Worm (Caenorhabditis elegans) whole organism, L3 larva: ENCODE measurements around the gene F27B3.6.

Source experiments
- R02D3.7 ChIP-seq: fragments of 150-350 bp; optimal IDR thresholded peaks from 2 replicates; lab custom pipeline; 2014; ENCODE audit warnings: missing biosample characterization, missing genetic modification characterization
- ZK546.5 ChIP-seq: sonication (generic microtip); optimal IDR thresholded peaks from 2 replicates; lab custom pipeline; 2017; ENCODE audit warnings: missing biosample characterization, missing genetic modification characterization
- aly-2 ChIP-seq: fragments of 150-350 bp; optimal IDR thresholded peaks from 2 replicates; lab custom pipeline; 2014; ENCODE audit warnings: missing biosample characterization, missing genetic modification characterization
- ama-1 ChIP-seq: fragments of 150-350 bp; optimal IDR thresholded peaks from 2 replicates; lab custom pipeline; 2018
- ceh-16 ChIP-seq: sonication (generic microtip); optimal IDR thresholded peaks from 2 replicates; lab custom pipeline; 2017; ENCODE audit warnings: missing biosample characterization, missing genetic modification characterization
- ceh-28 ChIP-seq: fragments of 150-350 bp; optimal IDR thresholded peaks from 2 replicates; lab custom pipeline; 2014; ENCODE audit warnings: missing biosample characterization, missing genetic modification reagents, missing genetic modification characterization
- ceh-82 ChIP-seq: fragments of 150-350 bp; optimal IDR thresholded peaks from 2 replicates; lab custom pipeline; 2014; ENCODE audit warnings: missing biosample characterization, missing genetic modification characterization
- ceh-9 ChIP-seq: sonication (generic microtip); optimal IDR thresholded peaks from 2 replicates; lab custom pipeline; 2018; ENCODE audit warnings: missing biosample characterization, missing genetic modification characterization
- daf-12 ChIP-seq: fragments of 150-350 bp; optimal IDR thresholded peaks from 2 replicates; lab custom pipeline; 2014; ENCODE audit warnings: missing biosample characterization, missing genetic modification reagents, missing genetic modification characterization
- egl-27 ChIP-seq: sonication (generic microtip); optimal IDR thresholded peaks from 4 replicates; lab custom pipeline; 2017; ENCODE audit warnings: missing biosample characterization, missing genetic modification reagents, missing genetic modification characterization
- elt-1 ChIP-seq: fragments of 150-350 bp; optimal IDR thresholded peaks from 2 replicates; lab custom pipeline; 2014; ENCODE audit warnings: missing biosample characterization, missing genetic modification characterization
- elt-2 ChIP-seq: sonication (generic microtip); optimal IDR thresholded peaks from 2 replicates; lab custom pipeline; 2016; ENCODE audit warnings: missing genetic modification reagents, mild to moderate bottlenecking, missing genetic modification characterization, missing compliant biosample characterization
- elt-3 ChIP-seq, 3 experiments: fragments of 150-350 bp in 1 of 3; sonication (generic microtip) in 2 of 3; optimal IDR thresholded peaks; 2 replicates in 2 of 3; 4 replicates in 1 of 3; lab custom pipeline; 2014 to 2017; ENCODE audit warnings: missing biosample characterization in 3 of 3, missing genetic modification characterization in 3 of 3
- eor-1 ChIP-seq, 2 experiments: fragments of 150-350 bp; optimal IDR thresholded peaks; 2 replicates each; lab custom pipeline; 2014 to 2018; ENCODE audit warnings: missing biosample characterization in 2 of 2, missing genetic modification characterization in 2 of 2
- fkh-10 ChIP-seq: sonication (generic microtip); optimal IDR thresholded peaks from 2 replicates; lab custom pipeline; 2017; ENCODE audit warnings: missing biosample characterization, missing genetic modification reagents, missing genetic modification characterization
- fkh-2 ChIP-seq: fragments of 150-350 bp; optimal IDR thresholded peaks from 2 replicates; lab custom pipeline; 2014; ENCODE audit warnings: missing biosample characterization, missing genetic modification reagents, missing genetic modification characterization
- fos-1 ChIP-seq: fragments of 150-350 bp; optimal IDR thresholded peaks from 2 replicates; lab custom pipeline; 2014; ENCODE audit warnings: missing biosample characterization, missing genetic modification characterization
- hmg-11 ChIP-seq: sonication (generic microtip); optimal IDR thresholded peaks from 2 replicates; lab custom pipeline; 2016; ENCODE audit warnings: missing genetic modification characterization, missing compliant biosample characterization
- jun-1 ChIP-seq: fragments of 150-350 bp; optimal IDR thresholded peaks from 2 replicates; lab custom pipeline; 2014; ENCODE audit warnings: missing biosample characterization, missing genetic modification reagents, missing genetic modification characterization
- lin-15B ChIP-seq: fragments of 150-350 bp; optimal IDR thresholded peaks from 2 replicates; lab custom pipeline; 2014; ENCODE audit warnings: missing biosample characterization, missing genetic modification characterization
- lin-39 ChIP-seq: fragments of 150-350 bp; optimal IDR thresholded peaks from 2 replicates; lab custom pipeline; 2018; ENCODE audit warnings: missing biosample characterization, missing genetic modification reagents, missing genetic modification characterization
- lsy-12 ChIP-seq: sonication (generic microtip); optimal IDR thresholded peaks from 2 replicates; lab custom pipeline; 2016; ENCODE audit warnings: mild to moderate bottlenecking, missing genetic modification characterization, missing compliant biosample characterization
- mdl-1 ChIP-seq: fragments of 150-350 bp; optimal IDR thresholded peaks from 2 replicates; lab custom pipeline; 2014; ENCODE audit warnings: missing biosample characterization, missing genetic modification characterization
- mml-1 ChIP-seq: fragments of 150-350 bp; sonication (generic microtip); optimal IDR thresholded peaks from 3 replicates; lab custom pipeline; 2014; ENCODE audit warnings: missing biosample characterization, missing genetic modification characterization
- nfya-1 ChIP-seq: sonication (generic microtip); optimal IDR thresholded peaks from 2 replicates; lab custom pipeline; 2017; ENCODE audit warnings: missing genetic modification characterization, mild to moderate bottlenecking, missing compliant biosample characterization, antibody characterized with exemption, moderate library complexity; ENCODE audit not compliant: insufficient read depth
- nhr-12 ChIP-seq: fragments of 150-350 bp; optimal IDR thresholded peaks from 2 replicates; lab custom pipeline; 2014; ENCODE audit warnings: missing biosample characterization, missing genetic modification characterization
- nhr-23 ChIP-seq: fragments of 150-350 bp; optimal IDR thresholded peaks from 2 replicates; lab custom pipeline; 2014; ENCODE audit warnings: missing biosample characterization, missing genetic modification reagents, missing genetic modification characterization
- nhr-237 ChIP-seq: fragments of 150-350 bp; optimal IDR thresholded peaks from 2 replicates; lab custom pipeline; 2014; ENCODE audit warnings: missing biosample characterization, missing genetic modification characterization
- nhr-25 ChIP-seq: sonication (generic microtip); optimal IDR thresholded peaks from 2 replicates; lab custom pipeline; 2017; ENCODE audit warnings: missing biosample characterization, missing genetic modification characterization
- nhr-28 ChIP-seq: fragments of 150-350 bp; optimal IDR thresholded peaks from 2 replicates; lab custom pipeline; 2014; ENCODE audit warnings: missing biosample characterization, missing genetic modification characterization
- nhr-43 ChIP-seq: sonication (generic microtip); optimal IDR thresholded peaks from 2 replicates; lab custom pipeline; 2016; ENCODE audit warnings: mild to moderate bottlenecking, missing genetic modification characterization, missing compliant biosample characterization; ENCODE audit not compliant: poor library complexity, severe bottlenecking
- nhr-67 ChIP-seq: fragments of 150-350 bp; optimal IDR thresholded peaks from 2 replicates; lab custom pipeline; 2014; ENCODE audit warnings: missing biosample characterization, missing genetic modification characterization
- nhr-77 ChIP-seq: fragments of 150-350 bp; optimal IDR thresholded peaks from 2 replicates; lab custom pipeline; 2014; ENCODE audit warnings: missing biosample characterization, missing genetic modification characterization
- pha-4 ChIP-seq: fragments of 150-350 bp; optimal IDR thresholded peaks from 2 replicates; lab custom pipeline; 2014; ENCODE audit warnings: missing biosample characterization, missing genetic modification reagents, missing genetic modification characterization
- pqm-1 ChIP-seq: fragments of 150-350 bp; optimal IDR thresholded peaks from 2 replicates; lab custom pipeline; 2017; ENCODE audit warnings: missing biosample characterization, missing genetic modification characterization, inconsistent platforms
- sea-2 ChIP-seq: fragments of 150-350 bp; sonication (generic microtip); optimal IDR thresholded peaks from 4 replicates; lab custom pipeline; 2014; ENCODE audit warnings: missing biosample characterization, missing genetic modification reagents, missing genetic modification characterization
- skn-1 ChIP-seq: fragments of 150-350 bp; optimal IDR thresholded peaks from 2 replicates; lab custom pipeline; 2014; ENCODE audit warnings: missing biosample characterization, missing genetic modification characterization
- snpc-4 ChIP-seq: fragments of 150-350 bp; optimal IDR thresholded peaks from 2 replicates; lab custom pipeline; 2014; ENCODE audit warnings: missing biosample characterization, missing genetic modification characterization
- tbx-2 ChIP-seq: sonication (generic microtip); optimal IDR thresholded peaks from 2 replicates; lab custom pipeline; 2016; ENCODE audit warnings: mild to moderate bottlenecking, missing genetic modification characterization, missing compliant biosample characterization
- unc-39 ChIP-seq: sonication (generic microtip); optimal IDR thresholded peaks from 4 replicates; lab custom pipeline; 2017; ENCODE audit warnings: missing biosample characterization, missing genetic modification characterization
- unc-62 ChIP-seq: fragments of 150-350 bp; sonication (generic microtip); optimal IDR thresholded peaks from 4 replicates; lab custom pipeline; 2014; ENCODE audit warnings: missing biosample characterization, missing genetic modification reagents, missing genetic modification characterization
- zag-1 ChIP-seq: fragments of 150-350 bp; optimal IDR thresholded peaks from 2 replicates; lab custom pipeline; 2014; ENCODE audit warnings: missing biosample characterization, missing genetic modification characterization
- ztf-11 ChIP-seq: fragments of 150-350 bp; optimal IDR thresholded peaks from 2 replicates; lab custom pipeline; 2014; ENCODE audit warnings: missing biosample characterization, missing genetic modification characterization
- ztf-4 ChIP-seq: fragments of 150-350 bp; optimal IDR thresholded peaks from 2 replicates; lab custom pipeline; 2014; ENCODE audit warnings: missing biosample characterization, missing genetic modification characterization

The F27B3.6 gene

DNA sequence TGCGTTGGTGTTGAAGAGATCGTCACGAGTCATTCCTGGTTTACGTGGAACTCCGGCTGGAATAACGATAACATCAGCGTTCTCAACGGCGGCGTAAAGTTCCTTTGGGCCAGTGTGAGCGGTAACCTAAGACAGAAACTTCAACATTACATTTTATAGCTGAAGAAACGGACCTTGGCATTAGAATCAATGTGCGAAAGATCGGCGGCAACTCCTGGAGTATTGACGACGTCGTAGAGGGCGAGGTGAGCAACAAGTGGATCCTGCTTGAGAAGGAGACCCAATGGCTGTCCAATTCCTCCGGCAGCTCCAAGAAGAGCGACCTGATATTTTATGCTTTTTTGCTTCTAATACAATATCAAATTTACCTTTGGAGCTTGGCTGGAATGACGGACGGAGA, 29.2 kb upstream of the F27B3.6 start:
- TF ChIP-seq jun-1 (tag; lab: Kevin White, UChicago), result no peak
- TF ChIP-seq egl-27 (tag; lab: Kevin White, UChicago), result no peak
- TF ChIP-seq fkh-10 (GFP tag; lab: Kevin White, UChicago), result no peak
- TF ChIP-seq nhr-237 (tag; lab: Kevin White, UChicago), result no peak
- TF ChIP-seq elt-1 (tag; lab: Kevin White, UChicago), result no peak
- TF ChIP-seq lsy-12 (tag; lab: Kevin White, UChicago), result no peak
- TF ChIP-seq lin-39 (tag; lab: Kevin White, UChicago), result no peak
- TF ChIP-seq nhr-77 (tag; lab: Kevin White, UChicago), result no peak
- TF ChIP-seq pqm-1 (tag; lab: Kevin White, UChicago), result no peak
- TF ChIP-seq skn-1 (tag; lab: Kevin White, UChicago), result no peak
- TF ChIP-seq ZK546.5 (tag; lab: Kevin White, UChicago), result no peak
- TF ChIP-seq ceh-16, result no peak
- TF ChIP-seq zag-1 (tag; lab: Kevin White, UChicago), result no peak
- TF ChIP-seq tbx-2 (tag; lab: Kevin White, UChicago), result no peak
- TF ChIP-seq, all 47 proteins: peak for 0

DNA sequence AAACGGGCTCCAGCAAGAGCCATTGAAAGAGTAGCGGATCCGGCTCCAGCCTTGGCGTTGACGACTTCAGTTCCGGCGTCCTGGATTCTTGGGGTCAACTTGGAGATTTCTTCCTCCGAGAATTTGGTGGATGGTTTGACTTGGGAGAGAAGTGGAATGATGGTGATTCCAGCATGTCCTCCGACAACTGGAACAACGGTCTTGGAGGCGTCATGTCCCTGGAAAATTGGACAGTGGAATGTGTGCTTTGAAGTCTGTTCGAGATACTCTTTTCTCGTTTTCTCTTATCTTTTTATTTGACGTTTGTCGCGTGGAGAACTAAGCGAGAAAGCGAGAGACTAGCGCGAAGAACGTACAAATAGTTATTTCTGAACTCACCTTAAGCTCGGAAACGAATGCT, 28.7 kb upstream of the F27B3.6 start:
- no peak for TF ChIP-seq eor-1 (tag; optimal IDR thresholded peaks at IDR 0.05; lab: Kevin White, UChicago)
- no peak for TF ChIP-seq sea-2 (GFP tag; lab: Kevin White, UChicago)
- no peak for TF ChIP-seq nhr-25 (tag; lab: Kevin White, UChicago)
- no peak for TF ChIP-seq ceh-28 (tag; lab: Kevin White, UChicago)
- no peak for TF ChIP-seq ZK546.5 (tag; lab: Kevin White, UChicago)
- TF ChIP-seq pqm-1 (tag; lab: Kevin White, UChicago), result no peak
- no peak for TF ChIP-seq elt-3 (tag; optimal IDR thresholded peaks at IDR 0.05; lab: Kevin White, UChicago)
- TF ChIP-seq ztf-11 (tag; lab: Kevin White, UChicago), result no peak
- TF ChIP-seq elt-2 (tag; lab: Kevin White, UChicago), result peak; percentile 28
- TF ChIP-seq nhr-28, result no peak
- no peak for TF ChIP-seq fos-1 (tag; lab: Kevin White, UChicago)
- TF ChIP-seq daf-12 (tag; lab: Kevin White, UChicago), result no peak
- TF ChIP-seq nhr-12 (tag; lab: Kevin White, UChicago), result no peak
- TF ChIP-seq mml-1 (tag; lab: Kevin White, UChicago), result no peak
- TF ChIP-seq nhr-67 (tag; lab: Kevin White, UChicago), result no peak
- peak; percentile 45 for TF ChIP-seq ama-1 (lab: Kevin White, UChicago)

DNA sequence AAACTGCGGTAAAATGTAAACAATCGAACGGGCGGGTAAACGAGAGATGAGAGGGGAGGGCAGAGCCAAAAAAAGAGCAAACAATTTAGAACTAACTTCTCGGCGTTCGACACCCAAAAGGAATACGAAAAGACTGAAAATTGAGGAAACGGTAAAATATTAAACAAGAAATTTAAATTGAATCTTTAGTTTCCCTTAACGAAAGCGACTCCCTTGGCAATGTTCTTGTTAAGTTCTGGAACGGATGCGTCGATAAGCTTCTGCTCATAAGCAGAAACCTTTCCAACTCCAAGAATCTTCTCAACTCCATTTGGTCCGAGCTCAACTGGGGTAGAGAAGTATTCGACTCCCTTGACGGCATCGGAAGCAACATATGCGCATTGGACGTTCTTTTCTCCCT, 28.2 kb upstream of the F27B3.6 start:
- TF ChIP-seq jun-1 (tag; lab: Kevin White, UChicago) (no peak), unc-39 (tag; lab: Kevin White, UChicago) (no peak), pha-4 (tag; lab: Kevin White, UChicago) (peak; percentile 64), nhr-77 (tag; lab: Kevin White, UChicago) (no peak), mdl-1 (tag; lab: Kevin White, UChicago) (no peak)

DNA sequence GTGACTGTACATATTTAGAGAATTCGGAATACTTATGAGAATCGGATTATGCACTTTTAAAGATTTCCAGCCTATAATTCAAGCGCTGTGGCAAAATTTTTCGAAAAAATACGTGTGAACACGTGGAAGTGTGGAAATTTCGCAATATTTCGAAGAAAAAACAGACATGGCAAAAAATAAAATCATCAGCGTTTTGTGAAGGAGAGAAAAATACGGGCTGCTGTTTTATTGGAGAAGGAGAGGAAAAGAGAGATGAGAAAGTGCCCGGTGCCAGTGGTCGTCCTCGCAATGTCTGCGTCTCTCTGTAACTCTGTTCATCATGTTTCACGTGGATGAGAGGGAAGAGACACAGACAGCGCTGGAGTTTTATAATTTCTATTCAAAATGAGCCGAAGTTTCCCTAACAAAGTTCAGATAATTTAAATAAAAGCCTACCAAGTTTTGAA, 27.6 kb upstream of the F27B3.6 start:
- TF ChIP-seq lin-15B (peak; percentile 57), fos-1 (tag; lab: Kevin White, UChicago) (peak; percentile 59), daf-12 (tag; lab: Kevin White, UChicago) (no peak), elt-2 (tag; lab: Kevin White, UChicago) (peak; percentile 60), ama-1 (lab: Kevin White, UChicago) (peak; percentile 95), nfya-1 (tag; lab: Kevin White, UChicago) (peak; percentile 86), ceh-9 (no peak), pha-4 (tag; lab: Kevin White, UChicago) (no peak), nhr-23 (tag; lab: Kevin White, UChicago) (peak; percentile 51), pqm-1 (tag; lab: Kevin White, UChicago) (peak; percentile 8), jun-1 (tag; lab: Kevin White, UChicago) (no peak), nhr-77 (tag; lab: Kevin White, UChicago) (peak; percentile 31), ceh-28 (tag; lab: Kevin White, UChicago) (peak; percentile 30), lsy-12 (tag; lab: Kevin White, UChicago) (peak; percentile 74), R02D3.7 (tag; lab: Kevin White, UChicago) (peak; percentile 52), skn-1 (tag; lab: Kevin White, UChicago) (peak; percentile 49), mdl-1 (tag; lab: Kevin White, UChicago) (peak; percentile 68), aly-2 (tag; lab: Kevin White, UChicago) (no peak), nhr-25 (tag; lab: Kevin White, UChicago) (peak; percentile 72), snpc-4 (tag; lab: Kevin White, UChicago) (peak; percentile 5), nhr-43 (tag; lab: Kevin White, UChicago) (peak; percentile 60), unc-62 (peak; percentile 30), sea-2 (GFP tag; lab: Kevin White, UChicago) (no peak), ztf-4 (tag; lab: Kevin White, UChicago) (peak; percentile 56), nhr-28 (no peak), fkh-2 (tag; lab: Kevin White, UChicago) (no peak), ceh-82 (no peak), elt-3 (tag; optimal IDR thresholded peaks at IDR 0.05; lab: Kevin White, UChicago) (no peak), tbx-2 (tag; lab: Kevin White, UChicago) (peak; percentile 7), hmg-11 (peak; percentile 69), lin-39 (tag; lab: Kevin White, UChicago) (peak; percentile 68)
- TF ChIP-seq, all 47 proteins: peak for 21
